Worm (Caenorhabditis elegans): ENCODE results near the gene Y44A6C.1.

DNA sequence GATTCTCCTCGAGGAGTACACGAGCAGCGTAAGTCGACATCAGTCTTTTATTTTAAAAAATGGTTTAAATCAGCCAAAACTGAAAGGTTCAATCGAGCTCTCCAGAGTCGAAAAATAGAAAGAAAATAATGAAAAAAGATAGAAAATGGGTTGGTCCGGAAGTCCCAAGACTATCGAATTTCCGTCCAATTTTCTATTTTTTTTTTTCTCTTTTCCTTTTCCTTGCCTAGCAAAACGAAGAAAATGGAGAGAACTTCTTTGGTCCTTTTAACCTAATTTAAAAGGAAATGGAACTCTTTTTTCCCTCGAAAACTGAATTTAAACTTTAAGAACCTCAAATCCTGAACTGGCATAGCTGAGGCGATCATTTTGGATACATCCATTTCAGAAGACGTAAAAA lies 25.7 kb downstream of the Y44A6C.1 start:
- no peak for TF ChIP-seq ztf-11 (tag; optimal IDR thresholded peaks at IDR 0.05)
- no peak for TF ChIP-seq mep-1 (tag; optimal IDR thresholded peaks at IDR 0.05)
- TF ChIP-seq lsy-2 (tag; optimal IDR thresholded peaks at IDR 0.05) = no peak
- TF ChIP-seq unc-39 (tag; optimal IDR thresholded peaks at IDR 0.05) = no peak
- TF ChIP-seq mab-5 (tag; optimal IDR thresholded peaks at IDR 0.05) = no peak
- no peak for TF ChIP-seq elt-1 (tag; optimal IDR thresholded peaks at IDR 0.05; ENCODE audit: borderline replicate concordance, insufficient read depth)
- TF ChIP-seq bed-3 (GFP tag; optimal IDR thresholded peaks at IDR 0.05) = no peak
- no peak for TF ChIP-seq nhr-28 (tag; optimal IDR thresholded peaks at IDR 0.05)

All from whole organism, mixed stage, embryonic.